Fruit fly (Drosophila melanogaster): ENCODE measurements around the gene Non2.

Non2 gene

DNA sequence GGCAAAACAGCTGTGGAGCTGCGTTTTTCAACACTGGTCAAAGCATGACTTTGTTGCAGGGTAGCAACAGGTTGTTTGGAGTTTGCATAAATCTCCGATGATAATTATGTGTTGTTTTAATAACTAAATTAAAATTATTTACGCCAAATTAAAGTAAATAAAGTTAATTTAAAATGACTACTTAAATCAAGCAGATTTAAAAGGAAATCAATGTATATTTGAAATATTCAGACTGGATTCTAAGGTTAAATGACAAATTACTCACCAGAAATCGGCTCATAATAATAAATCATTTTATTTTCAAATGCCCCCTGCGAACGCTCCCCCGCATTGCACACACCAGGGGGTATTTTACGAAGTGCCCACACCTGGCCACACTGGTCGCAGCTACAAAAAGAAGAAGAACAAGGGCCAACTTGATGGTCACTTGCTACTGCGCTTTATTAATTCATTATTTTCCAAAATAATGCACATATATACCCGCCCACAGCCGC, 7.2 kb downstream of the Non2 start, which contains the start of the genes CG12093 and Atg2 (continued):
- TF ChIP-seq CG4820 (GFP tag; optimal IDR thresholded peaks at IDR 0.05): peak; percentile 82
- TF ChIP-seq mld (GFP tag; IDR thresholded peaks at IDR 0.05; ENCODE audit: partially characterized antibody): no peak
- TF ChIP-seq lov (optimal IDR thresholded peaks at IDR 0.05): no peak
- peak; percentile 83; the same call in 1 of the 3 replicates for TF ChIP-seq lov (GFP tag; IDR thresholded peaks at IDR 0.05)
- TF ChIP-seq phol (tag; optimal IDR thresholded peaks at IDR 0.05): peak; percentile 92
- peak; percentile 93 for TF ChIP-seq lab (GFP tag; optimal IDR thresholded peaks at IDR 0.05)
- peak; percentile 94 for TF ChIP-seq ci (GFP tag; IDR thresholded peaks at IDR 0.05)
- peak; percentile 89 for TF ChIP-seq Ada2b (GFP tag; IDR thresholded peaks at IDR 0.05)
- peak; percentile 97 for TF ChIP-seq Xbp1 (GFP tag; optimal IDR thresholded peaks at IDR 0.05)
- peak; percentile 96 for TF ChIP-seq CG13424 (tag; optimal IDR thresholded peaks at IDR 0.05)
- TF ChIP-seq btn (GFP tag; optimal IDR thresholded peaks at IDR 0.05): no peak
- TF ChIP-seq stwl (tag; optimal IDR thresholded peaks at IDR 0.05): peak; percentile 39
- TF ChIP-seq slbo (GFP tag; IDR thresholded peaks at IDR 0.05): peak; percentile 98
- peak; percentile 87 for TF ChIP-seq ssp (GFP tag; IDR thresholded peaks at IDR 0.05)
- TF ChIP-seq kni (GFP tag; optimal IDR thresholded peaks at IDR 0.05): peak; percentile 36
- no peak for TF ChIP-seq zen2 (GFP tag; IDR thresholded peaks at IDR 0.05; ENCODE audit: partially characterized antibody)
- no peak for TF ChIP-seq CG15011 (GFP tag; optimal IDR thresholded peaks at IDR 0.05)
- TF ChIP-seq so (GFP tag; IDR thresholded peaks at IDR 0.05): peak; percentile 89
- TF ChIP-seq CG4328 (GFP tag; optimal IDR thresholded peaks at IDR 0.05): peak; percentile 84
- TF ChIP-seq CG15479 (GFP tag; optimal IDR thresholded peaks at IDR 0.05): no peak
- peak; percentile 86 for TF ChIP-seq Lim3 (GFP tag; IDR thresholded peaks at IDR 0.05)
- TF ChIP-seq CG34224 (GFP tag; IDR thresholded peaks at IDR 0.05; ENCODE audit: partially characterized antibody): no peak
- TF ChIP-seq CG34376 (GFP tag; optimal IDR thresholded peaks at IDR 0.05): peak; percentile 81
- peak; percentile 51 for TF ChIP-seq CG17802 (tag; optimal IDR thresholded peaks at IDR 0.05)
- no peak for TF ChIP-seq sc (optimal IDR thresholded peaks at IDR 0.05)
- TF ChIP-seq sc (GFP tag; optimal IDR thresholded peaks at IDR 0.05): peak; percentile 81
- peak; percentile 90 for TF ChIP-seq CG30431 (GFP tag; optimal IDR thresholded peaks at IDR 0.05)
- peak; percentile 94 for TF ChIP-seq CG11247 (GFP tag; IDR thresholded peaks at IDR 0.05)
- TF ChIP-seq CG12659 (GFP tag; optimal IDR thresholded peaks at IDR 0.05): peak; percentile 96
- TF ChIP-seq CG31388 (GFP tag; optimal IDR thresholded peaks at IDR 0.05): peak; percentile 52
- peak; percentile 89 for TF ChIP-seq chm (GFP tag; IDR thresholded peaks at IDR 0.05)
- peak; percentile 90 for TF ChIP-seq CG1233 (GFP tag; optimal IDR thresholded peaks at IDR 0.05)
- TF ChIP-seq az2 (GFP tag; optimal IDR thresholded peaks at IDR 0.05): peak; percentile 94
- peak; percentile 88 for TF ChIP-seq gsb-n (tag; optimal IDR thresholded peaks at IDR 0.05)
- peak; percentile 89 for TF ChIP-seq CG17359 (tag; optimal IDR thresholded peaks at IDR 0.05)
- TF ChIP-seq Bdp1 (GFP tag; optimal IDR thresholded peaks at IDR 0.05): peak; percentile 41
- TF ChIP-seq CG4854 (GFP tag; optimal IDR thresholded peaks at IDR 0.05): peak; percentile 74
- peak; percentile 97 for TF ChIP-seq CoRest (tag; optimal IDR thresholded peaks at IDR 0.05)
- peak; percentile 85; the same call in 1 of the 2 replicates for TF ChIP-seq CG8765 (GFP tag; IDR thresholded peaks at IDR 0.05)
- TF ChIP-seq sens-2 (GFP tag; IDR thresholded peaks at IDR 0.05): peak; percentile 83
- no peak for TF ChIP-seq D (optimal IDR thresholded peaks at IDR 0.05)
- TF ChIP-seq D (GFP tag; optimal IDR thresholded peaks at IDR 0.05): peak; percentile 82
- TF ChIP-seq CG7987 (GFP tag; optimal IDR thresholded peaks at IDR 0.05): peak; percentile 68
- TF ChIP-seq kah (GFP tag; optimal IDR thresholded peaks at IDR 0.05): peak; percentile 89
- peak; percentile 94 for TF ChIP-seq ken (GFP tag; IDR thresholded peaks at IDR 0.05)
- TF ChIP-seq E2f2 (GFP tag; IDR thresholded peaks at IDR 0.05): peak; percentile 79
- peak; percentile 90 for TF ChIP-seq CG12299 (tag; optimal IDR thresholded peaks at IDR 0.05)
- TF ChIP-seq grau (tag; optimal IDR thresholded peaks at IDR 0.05): peak; percentile 94
- TF ChIP-seq peb (GFP tag; IDR thresholded peaks at IDR 0.05): peak; percentile 88
- TF ChIP-seq NK7.1 (GFP tag; optimal IDR thresholded peaks at IDR 0.05): peak; percentile 67
- TF ChIP-seq CG8388 (GFP tag; optimal IDR thresholded peaks at IDR 0.05): peak; percentile 91

Measured in whole organism, embryonic.